Worm (Caenorhabditis elegans): Measurements from ENCODE around the gene C34E10.10.
"Not testable (repeated sequence)": the region's sequence is repeated elsewhere in the genome, so short reads cannot be mapped to it uniquely, and the experiment has no call there.

The C34E10.10 gene

ce11 chrIII:5211137-5211648 is 16.5 kb downstream of the C34E10.10 start (continued):
- peak; percentile 88; the same call in 1 of the 2 replicates for TF ChIP-seq daf-8 (GFP tag; IDR thresholded peaks at IDR 0.05)
- TF ChIP-seq dve-1 (tag; optimal IDR thresholded peaks at IDR 0.05; ENCODE audit: insufficient read depth), result peak; percentile 70
- peak; percentile 70 for TF ChIP-seq lin-13 (GFP tag; optimal IDR thresholded peaks at IDR 0.05)
- 0 out of 2 replicates have a peak, but pooled peaks have one; percentile 18 for TF ChIP-seq mxl-2 (GFP tag; conservative IDR thresholded peaks at IDR 0.05)
- peak; percentile 86 for TF ChIP-seq mxl-3 (GFP tag; optimal IDR thresholded peaks at IDR 0.05)
- peak; percentile 52 for TF ChIP-seq zip-2 (tag; optimal IDR thresholded peaks at IDR 0.05)
- peak; percentile 29 for TF ChIP-seq nhr-6 (tag; optimal IDR thresholded peaks at IDR 0.05)
- TF ChIP-seq nhr-41 (GFP tag; IDR thresholded peaks at IDR 0.05), result peak; percentile 71
- peak; percentile 27 for TF ChIP-seq nhr-77 (tag; optimal IDR thresholded peaks at IDR 0.05)
- peak; percentile 82; the same call in 1 of the 2 replicates for TF ChIP-seq arid-1 (GFP tag; conservative IDR thresholded peaks at IDR 0.05)
- peak; percentile 81; the same call in 1 of the 2 replicates for TF ChIP-seq hmg-1.1 (GFP tag; IDR thresholded peaks at IDR 0.05)
- TF ChIP-seq hlh-30 (tag; optimal IDR thresholded peaks at IDR 0.05; ENCODE audit: insufficient read depth), result peak; percentile 56
- peak; percentile 55 for TF ChIP-seq F49E8.2 (tag; optimal IDR thresholded peaks at IDR 0.05; ENCODE audit: borderline replicate concordance)
- peak; percentile 43 for TF ChIP-seq lir-3 (tag; optimal IDR thresholded peaks at IDR 0.05)
- peak; percentile 85 for TF ChIP-seq set-16 (GFP tag; IDR thresholded peaks at IDR 0.05)
- TF ChIP-seq ceh-44 (GFP tag; IDR thresholded peaks at IDR 0.05), result peak; percentile 6; the same call in 1 of the 2 replicates
- TF ChIP-seq D1046.2 (GFP tag; IDR thresholded peaks at IDR 0.05), result 0 out of 2 replicates have a peak, but pooled peaks have one; percentile 49
- TF ChIP-seq spr-1 (tag; optimal IDR thresholded peaks at IDR 0.05), result peak; percentile 78
- TF ChIP-seq F10B5.3 (tag; optimal IDR thresholded peaks at IDR 0.05), result peak; percentile 67
- peak; percentile 47; the same call in 1 of the 2 replicates for TF ChIP-seq ZK337.2 (GFP tag; IDR thresholded peaks at IDR 0.05)
- TF ChIP-seq mdl-1 (tag; optimal IDR thresholded peaks at IDR 0.05), result peak in 1 of 2 experiments; percentile 40
- TF ChIP-seq pha-4 (GFP tag; IDR thresholded peaks at IDR 0.05), result peak; percentile 82
- not testable (repeated sequence) for TF ChIP-seq pha-4 (tag; optimal IDR thresholded peaks at IDR 0.05)
- peak; percentile 53; the same call in 1 of the 2 replicates for TF ChIP-seq lin-29 (GFP tag; IDR thresholded peaks at IDR 0.05)
- peak; percentile 76 for TF ChIP-seq php-3 (GFP tag; IDR thresholded peaks at IDR 0.05)
- peak; percentile 73 for TF ChIP-seq lin-1 (GFP tag; IDR thresholded peaks at IDR 0.05)
- peak; percentile 52 for TF ChIP-seq T20F7.1 (GFP tag; optimal IDR thresholded peaks at IDR 0.05)
- peak; percentile 78; the same call in 1 of the 2 replicates for TF ChIP-seq ceh-20 (GFP tag; IDR thresholded peaks at IDR 0.05)
- peak in 1 of 2 experiments; percentile 26; a peak in 1 of 4 replicates for TF ChIP-seq madf-5 (GFP tag; IDR thresholded peaks at IDR 0.05)
- 0 out of 2 replicates have a peak, but pooled peaks have one; percentile 8 for TF ChIP-seq dmd-9 (GFP tag; IDR thresholded peaks at IDR 0.05)
- TF ChIP-seq Y48G9A.11 (GFP tag; IDR thresholded peaks at IDR 0.05), result peak; percentile 70; the same call in 1 of the 2 replicates
- peak; percentile 23 for TF ChIP-seq mes-2 (tag; optimal IDR thresholded peaks at IDR 0.05; ENCODE audit: poor library complexity, severe bottlenecking)

ce11 chrIII:5210269-5210668 is 17.4 kb downstream of the C34E10.10 start:
- TF ChIP-seq Y5F2A.4 (GFP tag; optimal IDR thresholded peaks at IDR 0.05) (no peak), lsy-2 (tag; optimal IDR thresholded peaks at IDR 0.05) (peak in 1 of 2 experiments; percentile 14)

ce11 chrIII:5208992-5209391 is 18.7 kb downstream of the C34E10.10 start, which contains the start of gene syx-16:
TSS of gene syx-16 (minus strand) at chrIII:5209109.
- TF ChIP-seq ceh-20 (GFP tag; IDR thresholded peaks at IDR 0.05) (no peak), nhr-48 (tag; optimal IDR thresholded peaks at IDR 0.05) (no peak), tag-97 (GFP tag; IDR thresholded peaks at IDR 0.05) (no peak), nhr-11 (tag; optimal IDR thresholded peaks at IDR 0.05) (no peak), Y5F2A.4 (GFP tag; optimal IDR thresholded peaks at IDR 0.05) (no peak), F10B5.3 (tag; optimal IDR thresholded peaks at IDR 0.05) (no peak)

All from whole organism, L4 larva.